Worm (Caenorhabditis elegans) whole organism, L3 larva: Measurements from ENCODE around the gene comt-2.

ENCODE experiments used
- R02D3.7 ChIP-seq: fragments of 150-350 bp; optimal IDR thresholded peaks from 2 replicates; lab custom pipeline; 2014; ENCODE audit warnings: missing biosample characterization, missing genetic modification characterization
- aly-2 ChIP-seq: fragments of 150-350 bp; optimal IDR thresholded peaks from 2 replicates; lab custom pipeline; 2014; ENCODE audit warnings: missing biosample characterization, missing genetic modification characterization
- ceh-16 ChIP-seq: sonication (generic microtip); optimal IDR thresholded peaks from 2 replicates; lab custom pipeline; 2017; ENCODE audit warnings: missing biosample characterization, missing genetic modification characterization
- ceh-28 ChIP-seq: fragments of 150-350 bp; optimal IDR thresholded peaks from 2 replicates; lab custom pipeline; 2014; ENCODE audit warnings: missing biosample characterization, missing genetic modification reagents, missing genetic modification characterization
- ceh-82 ChIP-seq: fragments of 150-350 bp; optimal IDR thresholded peaks from 2 replicates; lab custom pipeline; 2014; ENCODE audit warnings: missing biosample characterization, missing genetic modification characterization
- ceh-9 ChIP-seq: sonication (generic microtip); optimal IDR thresholded peaks from 2 replicates; lab custom pipeline; 2018; ENCODE audit warnings: missing biosample characterization, missing genetic modification characterization
- daf-12 ChIP-seq: fragments of 150-350 bp; optimal IDR thresholded peaks from 2 replicates; lab custom pipeline; 2014; ENCODE audit warnings: missing biosample characterization, missing genetic modification reagents, missing genetic modification characterization
- egl-27 ChIP-seq: sonication (generic microtip); optimal IDR thresholded peaks from 4 replicates; lab custom pipeline; 2017; ENCODE audit warnings: missing biosample characterization, missing genetic modification reagents, missing genetic modification characterization
- egl-5 ChIP-seq: fragments of 150-350 bp; optimal IDR thresholded peaks from 2 replicates; lab custom pipeline; 2017; ENCODE audit warnings: missing biosample characterization, missing genetic modification reagents, missing genetic modification characterization, inconsistent platforms
- elt-2 ChIP-seq: sonication (generic microtip); optimal IDR thresholded peaks from 2 replicates; lab custom pipeline; 2016; ENCODE audit warnings: missing genetic modification reagents, mild to moderate bottlenecking, missing genetic modification characterization, missing compliant biosample characterization
- elt-3 ChIP-seq, 3 experiments: fragments of 150-350 bp in 1 of 3; sonication (generic microtip) in 2 of 3; optimal IDR thresholded peaks; 2 replicates in 2 of 3; 4 replicates in 1 of 3; lab custom pipeline; 2014 to 2017; ENCODE audit warnings: missing biosample characterization in 3 of 3, missing genetic modification characterization in 3 of 3
- eor-1 ChIP-seq, 2 experiments: fragments of 150-350 bp; optimal IDR thresholded peaks; 2 replicates each; lab custom pipeline; 2014 to 2018; ENCODE audit warnings: missing biosample characterization in 2 of 2, missing genetic modification characterization in 2 of 2
- fkh-10 ChIP-seq: sonication (generic microtip); optimal IDR thresholded peaks from 2 replicates; lab custom pipeline; 2017; ENCODE audit warnings: missing biosample characterization, missing genetic modification reagents, missing genetic modification characterization
- fkh-2 ChIP-seq: fragments of 150-350 bp; optimal IDR thresholded peaks from 2 replicates; lab custom pipeline; 2014; ENCODE audit warnings: missing biosample characterization, missing genetic modification reagents, missing genetic modification characterization
- fos-1 ChIP-seq: fragments of 150-350 bp; optimal IDR thresholded peaks from 2 replicates; lab custom pipeline; 2014; ENCODE audit warnings: missing biosample characterization, missing genetic modification characterization
- hmg-11 ChIP-seq: sonication (generic microtip); optimal IDR thresholded peaks from 2 replicates; lab custom pipeline; 2016; ENCODE audit warnings: missing genetic modification characterization, missing compliant biosample characterization
- lin-15B ChIP-seq: fragments of 150-350 bp; optimal IDR thresholded peaks from 2 replicates; lab custom pipeline; 2014; ENCODE audit warnings: missing biosample characterization, missing genetic modification characterization
- lin-39 ChIP-seq: fragments of 150-350 bp; optimal IDR thresholded peaks from 2 replicates; lab custom pipeline; 2018; ENCODE audit warnings: missing biosample characterization, missing genetic modification reagents, missing genetic modification characterization
- mdl-1 ChIP-seq: fragments of 150-350 bp; optimal IDR thresholded peaks from 2 replicates; lab custom pipeline; 2014; ENCODE audit warnings: missing biosample characterization, missing genetic modification characterization
- nfya-1 ChIP-seq: sonication (generic microtip); optimal IDR thresholded peaks from 2 replicates; lab custom pipeline; 2017; ENCODE audit warnings: missing genetic modification characterization, mild to moderate bottlenecking, missing compliant biosample characterization, antibody characterized with exemption, moderate library complexity; ENCODE audit not compliant: insufficient read depth
- nhr-12 ChIP-seq: fragments of 150-350 bp; optimal IDR thresholded peaks from 2 replicates; lab custom pipeline; 2014; ENCODE audit warnings: missing biosample characterization, missing genetic modification characterization
- nhr-25 ChIP-seq: sonication (generic microtip); optimal IDR thresholded peaks from 2 replicates; lab custom pipeline; 2017; ENCODE audit warnings: missing biosample characterization, missing genetic modification characterization
- nhr-43 ChIP-seq: sonication (generic microtip); optimal IDR thresholded peaks from 2 replicates; lab custom pipeline; 2016; ENCODE audit warnings: mild to moderate bottlenecking, missing genetic modification characterization, missing compliant biosample characterization; ENCODE audit not compliant: poor library complexity, severe bottlenecking
- nhr-67 ChIP-seq: fragments of 150-350 bp; optimal IDR thresholded peaks from 2 replicates; lab custom pipeline; 2014; ENCODE audit warnings: missing biosample characterization, missing genetic modification characterization
- nhr-77 ChIP-seq: fragments of 150-350 bp; optimal IDR thresholded peaks from 2 replicates; lab custom pipeline; 2014; ENCODE audit warnings: missing biosample characterization, missing genetic modification characterization
- pqm-1 ChIP-seq: fragments of 150-350 bp; optimal IDR thresholded peaks from 2 replicates; lab custom pipeline; 2017; ENCODE audit warnings: missing biosample characterization, missing genetic modification characterization, inconsistent platforms
- skn-1 ChIP-seq: fragments of 150-350 bp; optimal IDR thresholded peaks from 2 replicates; lab custom pipeline; 2014; ENCODE audit warnings: missing biosample characterization, missing genetic modification characterization
- snpc-4 ChIP-seq: fragments of 150-350 bp; optimal IDR thresholded peaks from 2 replicates; lab custom pipeline; 2014; ENCODE audit warnings: missing biosample characterization, missing genetic modification characterization
- zag-1 ChIP-seq: fragments of 150-350 bp; optimal IDR thresholded peaks from 2 replicates; lab custom pipeline; 2014; ENCODE audit warnings: missing biosample characterization, missing genetic modification characterization
- ztf-11 ChIP-seq: fragments of 150-350 bp; optimal IDR thresholded peaks from 2 replicates; lab custom pipeline; 2014; ENCODE audit warnings: missing biosample characterization, missing genetic modification characterization
- ztf-4 ChIP-seq: fragments of 150-350 bp; optimal IDR thresholded peaks from 2 replicates; lab custom pipeline; 2014; ENCODE audit warnings: missing biosample characterization, missing genetic modification characterization

Gene comt-2

ce11 chrV:16494359-16494758 is at the start of gene comt-2:
comt-2 (minus strand) TSS chrV:16494489.
- no peak for TF ChIP-seq fkh-2 (tag; lab: Kevin White, UChicago)
- no peak for TF ChIP-seq ceh-28 (tag; lab: Kevin White, UChicago)
- TF ChIP-seq skn-1 (tag; lab: Kevin White, UChicago), result no peak
- no peak for TF ChIP-seq nhr-43 (tag; lab: Kevin White, UChicago)
- TF ChIP-seq pqm-1 (tag; lab: Kevin White, UChicago), result peak; percentile 63
- TF ChIP-seq elt-2, result peak; percentile 88

ce11 chrV:16540657-16541056 is 46.4 kb upstream of the comt-2 start:
- TF ChIP-seq ztf-11 (tag; lab: Kevin White, UChicago) (no peak), nhr-77 (tag; lab: Kevin White, UChicago) (no peak), egl-5 (tag; lab: Kevin White, UChicago) (no peak), nfya-1 (peak; percentile 83), eor-1 (tag; optimal IDR thresholded peaks at IDR 0.05; lab: Kevin White, UChicago) (no peak)

ce11 chrV:16539666-16540065 is 45.4 kb upstream of the comt-2 start:
- TF ChIP-seq nfya-1, result peak; percentile 86
- no peak for TF ChIP-seq skn-1 (tag; lab: Kevin White, UChicago)

ce11 chrV:16537908-16538446 is 43.7 kb upstream of the comt-2 start, which contains the start of gene Y32B12B.2:
Y32B12B.2 (plus strand) TSS chrV:16538396.
- peak; percentile 36 for TF ChIP-seq elt-2
- TF ChIP-seq nfya-1, result peak; percentile 83
- TF ChIP-seq R02D3.7 (tag; lab: Kevin White, UChicago), result no peak
- peak; percentile 73 for TF ChIP-seq lin-15B (tag; lab: Kevin White, UChicago)

ce11 chrV:16536701-16537100 is 42.4 kb upstream of the comt-2 start, which contains the start of gene Y32B12B.1:
Y32B12B.1 (plus strand) TSS chrV:16537001.
- TF ChIP-seq nhr-25 (tag; lab: Kevin White, UChicago) (no peak), ceh-9 (tag; lab: Kevin White, UChicago) (no peak), snpc-4 (tag; lab: Kevin White, UChicago) (no peak), fos-1 (tag; lab: Kevin White, UChicago) (no peak), lin-39 (tag; lab: Kevin White, UChicago) (no peak), egl-5 (tag; lab: Kevin White, UChicago) (no peak), elt-3 (tag; optimal IDR thresholded peaks at IDR 0.05; lab: Kevin White, UChicago) (no peak), hmg-11 (tag; lab: Kevin White, UChicago) (no peak), mdl-1 (no peak), ztf-4 (no peak), nhr-43 (tag; lab: Kevin White, UChicago) (no peak), eor-1 (tag; optimal IDR thresholded peaks at IDR 0.05; lab: Kevin White, UChicago) (no peak), fkh-10 (no peak), ceh-16 (no peak), zag-1 (no peak), lin-15B (tag; lab: Kevin White, UChicago) (no peak)

ce11 chrV:16535172-16535571 is 40.9 kb upstream of the comt-2 start, which contains the start of gene Y32B12B.8:
Y32B12B.8 (plus strand) TSS chrV:16535472.
- TF ChIP-seq daf-12 (tag; lab: Kevin White, UChicago), result no peak
- TF ChIP-seq, all 47 proteins: peak for 0

- TF ChIP-seq nhr-12 (tag; lab: Kevin White, UChicago) (no peak), nhr-25 (tag; lab: Kevin White, UChicago) (no peak), eor-1 (tag; optimal IDR thresholded peaks at IDR 0.05; lab: Kevin White, UChicago) (no peak), zag-1 (no peak), aly-2 (tag; lab: Kevin White, UChicago) (no peak), skn-1 (tag; lab: Kevin White, UChicago) (no peak), nhr-67 (tag; lab: Kevin White, UChicago) (no peak), lin-39 (tag; lab: Kevin White, UChicago) (no peak), ztf-11 (tag; lab: Kevin White, UChicago) (no peak), fkh-2 (tag; lab: Kevin White, UChicago) (no peak), nfya-1 (no peak), elt-3 (tag; optimal IDR thresholded peaks at IDR 0.05; lab: Kevin White, UChicago) (no peak), mdl-1 (no peak), ceh-82 (tag; lab: Kevin White, UChicago) (no peak), egl-27 (tag; lab: Kevin White, UChicago) (no peak)
Observed at ce11 chrV:16534000-16534399, 39.7 kb upstream of the comt-2 start, which contains the start of gene cpr-2. cpr-2 (minus strand) TSS chrV:16534100.
